Worm (Caenorhabditis elegans) whole organism, dauer: ENCODE data around the gene Y22D7AL.10.
A peak's percentile ranks its signal among the peaks of the same experiment; 100 is the strongest.

Experiments
- unc-62 ChIP-seq: sonication (generic microtip); optimal IDR thresholded peaks from 2 replicates; lab custom pipeline; 2017; ENCODE audit warnings: missing biosample characterization, missing genetic modification reagents, missing genetic modification characterization

Gene Y22D7AL.10

ce11 chrIII:1618915-1619314 is at the start of gene Y22D7AL.10:
Gene Y22D7AL.10, minus strand, starts transcription at chrIII:1618929.
- peak; percentile 24 for TF ChIP-seq unc-62

ce11 chrIII:1668519-1668918 is 49.8 kb upstream of the Y22D7AL.10 start, which contains the start of gene glb-30:
Gene glb-30, minus strand, starts transcription at chrIII:1668619.
- TF ChIP-seq unc-62, result no peak

ce11 chrIII:1666893-1667292 is 48.2 kb upstream of the Y22D7AL.10 start:
- no peak for TF ChIP-seq unc-62

- TF ChIP-seq unc-62, result no peak
These were observed 47.1 kb upstream of the Y22D7AL.10 start, which contains the start of gene Y22D7AR.3 for ce11 chrIII:1665799-1666308. Gene Y22D7AR.3, minus strand, starts transcription at chrIII:1665849.

ce11 chrIII:1665373-1665772 is 46.6 kb upstream of the Y22D7AL.10 start:
- no peak for TF ChIP-seq unc-62

ce11 chrIII:1664761-1665266 is 46.1 kb upstream of the Y22D7AL.10 start, which contains the start of gene Y22D7AL.16:
Gene Y22D7AL.16, minus strand, starts transcription at chrIII:1665216.
- TF ChIP-seq unc-62, result no peak

ce11 chrIII:1663056-1663455 is 44.3 kb upstream of the Y22D7AL.10 start:
- TF ChIP-seq unc-62, result no peak

ce11 chrIII:1662405-1662804 is 43.7 kb upstream of the Y22D7AL.10 start:
- TF ChIP-seq unc-62, result no peak

ce11 chrIII:1661031-1661430 is 42.3 kb upstream of the Y22D7AL.10 start:
- TF ChIP-seq unc-62, result no peak

- TF ChIP-seq unc-62, result no peak
These were observed 41.0 kb upstream of the Y22D7AL.10 start, which contains the start of gene Y22D7AL.15 for ce11 chrIII:1659763-1660162. Gene Y22D7AL.15, minus strand, starts transcription at chrIII:1659863.

ce11 chrIII:1657380-1657779 is 38.7 kb upstream of the Y22D7AL.10 start, which contains the start of gene cht-4:
Gene cht-4, minus strand, starts transcription at chrIII:1657480.
- no peak for TF ChIP-seq unc-62

- TF ChIP-seq unc-62, result no peak
These were observed 34.2 kb upstream of the Y22D7AL.10 start for ce11 chrIII:1652925-1653324.

- no peak for TF ChIP-seq unc-62
These were observed 33.5 kb upstream of the Y22D7AL.10 start, which contains the start of gene Y22D7AL.1 for ce11 chrIII:1652181-1652580. Gene Y22D7AL.1, plus strand, starts transcription at chrIII:1652481.

ce11 chrIII:1641163-1641562 is 22.4 kb upstream of the Y22D7AL.10 start, which contains the start of gene Y22D7AL.3:
Gene Y22D7AL.3, plus strand, starts transcription at chrIII:1641463.
- TF ChIP-seq unc-62, result no peak

- TF ChIP-seq unc-62, result no peak
These were observed 19.6 kb upstream of the Y22D7AL.10 start for ce11 chrIII:1638345-1638744.

- TF ChIP-seq unc-62, result no peak
These were observed 15.5 kb upstream of the Y22D7AL.10 start, which contains the start of gene Y22D7AL.11 for ce11 chrIII:1634270-1634669. Gene Y22D7AL.11, minus strand, starts transcription at chrIII:1634370.

ce11 chrIII:1626524-1626923 is 7.8 kb upstream of the Y22D7AL.10 start, which contains the start of gene Y22D7AL.4:
Gene Y22D7AL.4, plus strand, starts transcription at chrIII:1626632.
- no peak for TF ChIP-seq unc-62

- TF ChIP-seq unc-62, result no peak
These were observed 7.0 kb upstream of the Y22D7AL.10 start for ce11 chrIII:1625660-1626275.
